Fruit fly (Drosophila melanogaster): ENCODE data around the gene CG5676.

- TF ChIP-seq Ets98B (GFP tag; IDR thresholded peaks at IDR 0.05) (no peak), EcR (GFP tag; optimal IDR thresholded peaks at IDR 0.05) (no peak), CG34367 (tag; optimal IDR thresholded peaks at IDR 0.05) (no peak), CG32121 (GFP tag; IDR thresholded peaks at IDR 0.05) (no peak)
Observed at dm6 chr2L:10246785-10247190, 8.9 kb downstream of the CG5676 start, which contains the start of gene chico.

Measured in whole organism, pupa.